Fruit fly (Drosophila melanogaster): ENCODE data around the gene Atg18a.
A peak's percentile ranks its signal among the peaks of the same experiment; 100 is the strongest.

Atg18a gene

dm6 chr3L:8177795-8178564 lies 8.7 kb upstream of the Atg18a start, which contains the start of gene Nmt (continued):
- no peak for TF ChIP-seq HLH3B (GFP tag; IDR thresholded peaks at IDR 0.05)
- TF ChIP-seq CG12104 (GFP tag; optimal IDR thresholded peaks at IDR 0.05) = no peak
- no peak for TF ChIP-seq CG3726 (GFP tag; IDR thresholded peaks at IDR 0.05)
- TF ChIP-seq CG33557 (GFP tag; optimal IDR thresholded peaks at IDR 0.05) = no peak
- TF ChIP-seq CG17385 (GFP tag; optimal IDR thresholded peaks at IDR 0.05) = peak; percentile 17
- peak; percentile 25 for TF ChIP-seq YL-1 (GFP tag; optimal IDR thresholded peaks at IDR 0.05)
- no peak for TF ChIP-seq CG2678 (tag; optimal IDR thresholded peaks at IDR 0.05)
- TF ChIP-seq Neu2 (GFP tag; optimal IDR thresholded peaks at IDR 0.05; ENCODE audit: borderline replicate concordance) = no peak
- TF ChIP-seq zen2 (GFP tag; IDR thresholded peaks at IDR 0.05; ENCODE audit: partially characterized antibody) = peak; percentile 80
- TF ChIP-seq cato (GFP tag; optimal IDR thresholded peaks at IDR 0.05; ENCODE audit: borderline replicate concordance) = no peak
- TF ChIP-seq Abd-B (GFP tag; optimal IDR thresholded peaks at IDR 0.05) = no peak
- peak; percentile 6 for TF ChIP-seq CG7786 (GFP tag; optimal IDR thresholded peaks at IDR 0.05)
- TF ChIP-seq schlank (tag; optimal IDR thresholded peaks at IDR 0.05) = no peak
- TF ChIP-seq usp (GFP tag; optimal IDR thresholded peaks at IDR 0.05) = no peak
- TF ChIP-seq Blimp-1 (GFP tag; optimal IDR thresholded peaks at IDR 0.05) = peak; percentile 16
- no peak for TF ChIP-seq Eip74EF (GFP tag; optimal IDR thresholded peaks at IDR 0.05)
- no peak for TF ChIP-seq CG18764 (GFP tag; optimal IDR thresholded peaks at IDR 0.05)
- no peak for TF ChIP-seq cas (GFP tag; IDR thresholded peaks at IDR 0.05)
- no peak for TF ChIP-seq HLHmδ (GFP tag; optimal IDR thresholded peaks at IDR 0.05)
- TF ChIP-seq CG7556 (GFP tag; optimal IDR thresholded peaks at IDR 0.05) = no peak
- no peak for TF ChIP-seq CG6254 (GFP tag; optimal IDR thresholded peaks at IDR 0.05)
- TF ChIP-seq Fer2 (tag; optimal IDR thresholded peaks at IDR 0.05) = no peak
- no peak for TF ChIP-seq PHDP (tag; optimal IDR thresholded peaks at IDR 0.05)
- no peak for TF ChIP-seq CG5245 (GFP tag; optimal IDR thresholded peaks at IDR 0.05)
- TF ChIP-seq CG18262 (tag; optimal IDR thresholded peaks at IDR 0.05) = no peak
- no peak for TF ChIP-seq Side (GFP tag; optimal IDR thresholded peaks at IDR 0.05)
- peak; percentile 13; the same call in 1 of the 3 replicates for TF ChIP-seq B-H1 (GFP tag; IDR thresholded peaks at IDR 0.05)
- no peak for TF ChIP-seq onecut (GFP tag; IDR thresholded peaks at IDR 0.05)
- TF ChIP-seq Dip3 (GFP tag; optimal IDR thresholded peaks at IDR 0.05) = peak; percentile 4
- TF ChIP-seq CG31365 (tag; optimal IDR thresholded peaks at IDR 0.05) = no peak
- TF ChIP-seq CG34224 (GFP tag; IDR thresholded peaks at IDR 0.05; ENCODE audit: partially characterized antibody) = peak; percentile 80
- no peak for TF ChIP-seq NC2α (GFP tag; optimal IDR thresholded peaks at IDR 0.05)
- peak; percentile 75 for TF ChIP-seq sna (GFP tag; IDR thresholded peaks at IDR 0.05; ENCODE audit: partially characterized antibody)
- peak; percentile 59 for TF ChIP-seq CG2129 (GFP tag; IDR thresholded peaks at IDR 0.05; ENCODE audit: partially characterized antibody)
- TF ChIP-seq ttk (GFP tag; IDR thresholded peaks at IDR 0.05) = no peak
- TF ChIP-seq toy (GFP tag; IDR thresholded peaks at IDR 0.05) = no peak
- TF ChIP-seq Lhr (GFP tag; optimal IDR thresholded peaks at IDR 0.05) = no peak
- TF ChIP-seq jing (GFP tag; optimal IDR thresholded peaks at IDR 0.05) = no peak
- TF ChIP-seq bigmax (GFP tag; optimal IDR thresholded peaks at IDR 0.05) = peak; percentile 96
- TF ChIP-seq CG12155 (GFP tag; optimal IDR thresholded peaks at IDR 0.05) = peak; percentile 1
- TF ChIP-seq lola (GFP tag; optimal IDR thresholded peaks at IDR 0.05) = peak in 1 of 3 experiments; percentile 5
- TF ChIP-seq CG17361 (GFP tag; IDR thresholded peaks at IDR 0.05) = no peak
- TF ChIP-seq nerfin-2 (GFP tag; IDR thresholded peaks at IDR 0.05; ENCODE audit: partially characterized antibody) = peak; percentile 51; the same call in 1 of the 2 replicates
- no peak for TF ChIP-seq stc (GFP tag; IDR thresholded peaks at IDR 0.05)
- no peak for TF ChIP-seq sob (GFP tag; IDR thresholded peaks at IDR 0.05)
- TF ChIP-seq CG8388 (GFP tag; optimal IDR thresholded peaks at IDR 0.05) = no peak
- no peak for TF ChIP-seq ac (GFP tag; optimal IDR thresholded peaks at IDR 0.05)
- TF ChIP-seq CG9817 (tag; optimal IDR thresholded peaks at IDR 0.05) = peak; percentile 2

Measured in whole organism, embryonic.